Fruit fly (Drosophila melanogaster) whole organism, embryonic: ENCODE results near the gene Gale.

Experiments
- Abd-B ChIP-seq: fragments of 200-800 bp; sonication (Bioruptor generic); optimal IDR thresholded peaks from 2 replicates; lab custom pipeline; 2018; ENCODE audit warnings: missing biosample characterization, mild to moderate bottlenecking, missing genetic modification characterization, moderate library complexity
- BEAF-32 ChIP-seq: fragments of 200-800 bp; sonication (Bioruptor generic); optimal IDR thresholded peaks from 3 replicates; lab custom pipeline; 2017; ENCODE audit warnings: missing biosample characterization, missing genetic modification characterization, mild to moderate bottlenecking, moderate library complexity, missing genetic modification reagents
- Bteb2 ChIP-seq: fragments of 200-800 bp; sonication (Bioruptor generic); optimal IDR thresholded peaks from 2 replicates; lab custom pipeline; 2016; ENCODE audit warnings: missing biosample characterization, missing genetic modification characterization
- CG10366 ChIP-seq: fragments of 200-800 bp; sonication (Bioruptor generic); IDR thresholded peaks from 2 replicates; pipeline ENCODE4 v1.3.6; 2022; ENCODE audit warnings: missing biosample characterization, missing genetic modification characterization
- CG13287 ChIP-seq: fragments of 200-800 bp; sonication (Bioruptor generic); IDR thresholded peaks from 2 replicates; pipeline ENCODE4 v1.3.6; 2022; ENCODE audit warnings: missing biosample characterization, missing genetic modification characterization; ENCODE audit not compliant: partially characterized antibody
- CG14667 ChIP-seq: fragments of 200-800 bp; sonication (Bioruptor generic); IDR thresholded peaks from 2 replicates; pipeline ENCODE4 v1.3.6; 2022; ENCODE audit warnings: missing biosample characterization, missing genetic modification characterization
- CG1603 ChIP-seq: fragments of 200-800 bp; sonication (Bioruptor generic); optimal IDR thresholded peaks from 2 replicates; lab custom pipeline; 2019; ENCODE audit warnings: missing biosample characterization, mild to moderate bottlenecking, missing genetic modification characterization, moderate library complexity
- CG1647 ChIP-seq: fragments of 200-800 bp; sonication (Bioruptor generic); optimal IDR thresholded peaks from 3 replicates; lab custom pipeline; 2016; ENCODE audit warnings: missing biosample characterization, missing genetic modification characterization
- CG16779 ChIP-seq: fragments of 200-800 bp; sonication (Bioruptor generic); IDR thresholded peaks from 2 replicates; pipeline ENCODE4 v1.3.6; 2022; ENCODE audit warnings: missing biosample characterization, missing genetic modification characterization
- CG16815 ChIP-seq: fragments of 200-800 bp; sonication (Bioruptor generic); optimal IDR thresholded peaks from 3 replicates; lab custom pipeline; 2017; ENCODE audit warnings: missing biosample characterization, mild to moderate bottlenecking, missing genetic modification characterization
- CG17612 ChIP-seq: fragments of 200-800 bp; sonication (Bioruptor generic); IDR thresholded peaks from 2 replicates; pipeline ENCODE4 v1.3.6; 2022; ENCODE audit warnings: missing biosample characterization, missing genetic modification characterization
- CG17912 ChIP-seq: fragments of 200-800 bp; sonication (Bioruptor generic); optimal IDR thresholded peaks from 2 replicates; lab custom pipeline; 2018; ENCODE audit warnings: missing biosample characterization, mild to moderate bottlenecking, missing genetic modification characterization
- CG18262 ChIP-seq: fragments of 200-800 bp; optimal IDR thresholded peaks from 3 replicates; lab custom pipeline; 2019; ENCODE audit warnings: missing biosample characterization, mild to moderate bottlenecking, missing genetic modification characterization, moderate library complexity
- CG2129 ChIP-seq: fragments of 200-800 bp; sonication (Bioruptor generic); IDR thresholded peaks from 2 replicates; pipeline ENCODE4 v1.3.6; 2022; ENCODE audit warnings: missing biosample characterization, missing genetic modification characterization; ENCODE audit not compliant: partially characterized antibody
- CG30431 ChIP-seq: fragments of 200-800 bp; sonication (Bioruptor generic); optimal IDR thresholded peaks from 2 replicates; lab custom pipeline; 2017; ENCODE audit warnings: missing biosample characterization, missing genetic modification characterization
- CG31224 ChIP-seq: fragments of 200-800 bp; sonication (Bioruptor generic); IDR thresholded peaks from 2 replicates; pipeline ENCODE4 v1.3.6; 2022; ENCODE audit warnings: missing biosample characterization, missing genetic modification characterization
- CG3838 ChIP-seq: fragments of 200-800 bp; sonication (Bioruptor generic); optimal IDR thresholded peaks from 3 replicates; lab custom pipeline; 2016; ENCODE audit warnings: missing biosample characterization, missing genetic modification characterization
- CG3995 ChIP-seq: fragments of 200-800 bp; sonication (Bioruptor generic); optimal IDR thresholded peaks from 3 replicates; lab custom pipeline; 2016; ENCODE audit warnings: missing biosample characterization, missing genetic modification characterization
- CG43689 ChIP-seq: fragments of 200-800 bp; sonication (Bioruptor generic); IDR thresholded peaks from 2 replicates; pipeline ENCODE4 v1.3.6; 2022; ENCODE audit warnings: missing biosample characterization, missing genetic modification characterization
- CG4854 ChIP-seq: fragments of 200-800 bp; sonication (Bioruptor generic); optimal IDR thresholded peaks from 2 replicates; lab custom pipeline; 2016; ENCODE audit warnings: missing biosample characterization, missing genetic modification characterization, inconsistent platforms
- CkIIα-i1 ChIP-seq: fragments of 200-800 bp; sonication (Bioruptor generic); IDR thresholded peaks from 2 replicates; pipeline ENCODE4 v1.3.6; 2022; ENCODE audit warnings: missing biosample characterization, missing genetic modification characterization
- E2f2 ChIP-seq: fragments of 200-800 bp; sonication (Bioruptor generic); IDR thresholded peaks from 2 replicates; pipeline ENCODE4 v1.3.6; 2022; ENCODE audit warnings: missing biosample characterization, missing genetic modification characterization
- H15 ChIP-seq: fragments of 200-800 bp; sonication (Bioruptor generic); IDR thresholded peaks from 3 replicates; pipeline ENCODE4 v1.3.6; 2022; ENCODE audit warnings: missing biosample characterization, missing genetic modification characterization
- Hmr ChIP-seq: fragments of 200-800 bp; sonication (Bioruptor generic); optimal IDR thresholded peaks from 3 replicates; lab custom pipeline; 2017; ENCODE audit warnings: mild to moderate bottlenecking, missing biosample characterization, missing genetic modification reagents, missing genetic modification characterization
- Hr39 ChIP-seq: fragments of >200 bp; optimal IDR thresholded peaks from 2 replicates; lab custom pipeline; 2017
- Jarid2 ChIP-seq: fragments of 200-800 bp; sonication (Bioruptor generic); optimal IDR thresholded peaks from 3 replicates; lab custom pipeline; 2017; ENCODE audit warnings: mild to moderate bottlenecking, missing biosample characterization, missing genetic modification reagents, missing genetic modification characterization
- NC2β ChIP-seq: fragments of 200-800 bp; sonication (Bioruptor generic); optimal IDR thresholded peaks from 2 replicates; lab custom pipeline; 2016; ENCODE audit warnings: missing biosample characterization, missing genetic modification characterization
- Stat92E ChIP-seq, 3 experiments: fragments of >200 bp in 2 of 3; fragments of 200-800 bp in 1 of 3; sonication (Bioruptor generic) in 1 of 3; optimal IDR thresholded peaks; 2 replicates each; lab custom pipeline; 2017 to 2019; ENCODE audit warnings: missing biosample characterization in 3 of 3, missing genetic modification characterization in 3 of 3, mild to moderate bottlenecking in 1 of 3, moderate library complexity in 1 of 3
- abd-A ChIP-seq: fragments of 200-800 bp; sonication (Bioruptor generic); optimal IDR thresholded peaks from 3 replicates; lab custom pipeline; 2019; ENCODE audit warnings: missing biosample characterization, mild to moderate bottlenecking, missing genetic modification characterization, moderate library complexity
- az2 ChIP-seq: fragments of 200-800 bp; sonication (Bioruptor generic); optimal IDR thresholded peaks from 3 replicates; lab custom pipeline; 2016; ENCODE audit warnings: missing biosample characterization, missing genetic modification characterization
- cato ChIP-seq: fragments of 200-800 bp; sonication (Bioruptor generic); optimal IDR thresholded peaks from 2 replicates; lab custom pipeline; 2016; ENCODE audit warnings: missing biosample characterization, missing genetic modification characterization, borderline replicate concordance
- chif ChIP-seq, 2 experiments: fragments of 200-800 bp; sonication (Bioruptor generic); optimal IDR thresholded peaks; 3 replicates each; lab custom pipeline; 2016; ENCODE audit warnings: missing biosample characterization in 2 of 2, missing genetic modification characterization in 2 of 2
- ci ChIP-seq: fragments of 200-800 bp; sonication (Bioruptor generic); IDR thresholded peaks from 3 replicates; pipeline ENCODE4 v1.3.6; 2022; ENCODE audit warnings: missing biosample characterization, missing genetic modification characterization
- dmrt11E ChIP-seq: fragments of 200-800 bp; sonication (Bioruptor generic); optimal IDR thresholded peaks from 3 replicates; lab custom pipeline; 2018; ENCODE audit warnings: missing biosample characterization, mild to moderate bottlenecking, missing genetic modification characterization, moderate library complexity
- ems ChIP-seq: fragments of 200-800 bp; sonication (Bioruptor generic); optimal IDR thresholded peaks from 3 replicates; lab custom pipeline; 2016; ENCODE audit warnings: missing biosample characterization, missing genetic modification characterization
- fru ChIP-seq: fragments of >200 bp; optimal IDR thresholded peaks from 2 replicates; lab custom pipeline; 2017
- gcm ChIP-seq: fragments of 200-800 bp; sonication (Bioruptor generic); optimal IDR thresholded peaks from 2 replicates; lab custom pipeline; 2019; ENCODE audit warnings: missing biosample characterization, mild to moderate bottlenecking, missing genetic modification characterization, moderate library complexity
- gsb-n ChIP-seq: fragments of 200-800 bp; sonication (Bioruptor generic); optimal IDR thresholded peaks from 3 replicates; lab custom pipeline; 2018; ENCODE audit warnings: missing biosample characterization, mild to moderate bottlenecking, missing genetic modification characterization
- lab ChIP-seq: fragments of 200-800 bp; sonication (Bioruptor generic); optimal IDR thresholded peaks from 3 replicates; lab custom pipeline; 2017; ENCODE audit warnings: missing biosample characterization, missing genetic modification characterization, mild to moderate bottlenecking, moderate library complexity, missing genetic modification reagents
- lbe ChIP-seq: fragments of 200-800 bp; sonication (Bioruptor generic); optimal IDR thresholded peaks from 2 replicates; lab custom pipeline; 2016; ENCODE audit warnings: missing biosample characterization, mild to moderate bottlenecking, missing genetic modification characterization
- phol ChIP-seq: fragments of 200-800 bp; sonication (Bioruptor generic); optimal IDR thresholded peaks from 3 replicates; lab custom pipeline; 2018; ENCODE audit warnings: missing biosample characterization, mild to moderate bottlenecking, missing genetic modification characterization, moderate library complexity
- sc ChIP-seq, 3 experiments: fragments of >200 bp in 2 of 3; fragments of 200-800 bp in 1 of 3; sonication (Bioruptor generic) in 1 of 3; optimal IDR thresholded peaks; 2 replicates in 2 of 3; 3 replicates in 1 of 3; lab custom pipeline; 2017; ENCODE audit warnings: mild to moderate bottlenecking in 1 of 3, missing biosample characterization in 1 of 3, missing genetic modification characterization in 1 of 3, missing genetic modification reagents in 1 of 3
- so ChIP-seq: fragments of 200-800 bp; sonication (Bioruptor generic); IDR thresholded peaks from 3 replicates; pipeline ENCODE4 v1.3.6; 2022; ENCODE audit warnings: missing biosample characterization, missing genetic modification characterization
- sr ChIP-seq: fragments of 200-800 bp; sonication (Bioruptor generic); IDR thresholded peaks from 3 replicates; pipeline ENCODE4 v1.3.6; 2022; ENCODE audit warnings: missing biosample characterization, missing genetic modification characterization
- tap ChIP-seq: fragments of 200-800 bp; optimal IDR thresholded peaks from 3 replicates; lab custom pipeline; 2019; ENCODE audit warnings: missing biosample characterization, mild to moderate bottlenecking, missing genetic modification characterization, moderate library complexity
- tin ChIP-seq: fragments of 200-800 bp; sonication (Bioruptor generic); optimal IDR thresholded peaks from 3 replicates; lab custom pipeline; 2016; ENCODE audit warnings: missing biosample characterization, missing genetic modification characterization
- wdn ChIP-seq: fragments of 200-800 bp; sonication (Bioruptor generic); IDR thresholded peaks from 2 replicates; pipeline ENCODE4 v1.3.6; 2022; ENCODE audit warnings: missing biosample characterization, missing genetic modification characterization
- wek ChIP-seq: fragments of 200-800 bp; sonication (Bioruptor generic); optimal IDR thresholded peaks from 3 replicates; lab custom pipeline; 2018; ENCODE audit warnings: missing biosample characterization, mild to moderate bottlenecking, missing genetic modification characterization, moderate library complexity
- yki ChIP-seq: fragments of >200 bp; optimal IDR thresholded peaks from 3 replicates; lab custom pipeline; 2018
- z ChIP-seq: fragments of 200-800 bp; sonication (Bioruptor generic); IDR thresholded peaks from 3 replicates; pipeline ENCODE4 v1.3.6; 2022; ENCODE audit warnings: missing biosample characterization, missing genetic modification characterization

Gene Gale

DNA sequence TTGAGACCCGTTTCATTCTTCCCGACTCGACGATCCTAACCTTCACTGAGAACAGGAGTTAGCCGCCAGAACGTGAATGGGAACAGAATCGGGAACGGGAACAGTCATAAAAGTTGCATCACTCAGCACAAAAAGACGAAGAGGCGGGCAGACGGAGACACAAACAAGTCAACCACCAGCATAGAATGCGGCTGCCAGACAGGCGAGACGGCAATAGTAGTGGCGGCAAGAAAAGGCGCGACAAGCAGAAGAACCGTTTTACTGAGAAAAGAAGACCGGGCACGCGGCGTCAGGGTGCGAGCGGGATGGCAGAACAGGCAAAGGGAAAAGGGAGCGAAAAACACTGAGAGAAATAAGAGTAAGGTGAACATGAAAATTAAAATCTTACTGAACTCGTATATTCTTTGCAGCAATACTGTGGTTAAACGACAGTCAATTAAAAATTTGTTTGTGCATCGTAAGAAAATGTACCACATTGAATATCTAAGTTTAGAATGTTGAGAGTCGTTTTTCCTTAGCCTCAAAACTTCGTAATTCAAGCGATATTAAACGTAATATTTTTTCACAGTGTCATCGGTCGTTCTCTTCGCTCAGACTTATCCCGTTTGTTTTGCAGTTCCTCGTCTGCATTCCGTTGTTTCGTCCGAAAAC, 7.9 kb upstream of the Gale start:
- TF ChIP-seq CG31224 (GFP tag; lab: Robert Waterston, UW) (peak; percentile 47), lab (GFP tag; lab: Kevin White, UChicago) (peak; percentile 81), CG3995 (GFP tag; lab: Kevin White, UChicago) (peak; percentile 9), CG30431 (peak; percentile 89), Hr39 (lab: Kevin White, UChicago) (no peak), tap (peak; percentile 88), CG17612 (GFP tag; lab: Robert Waterston, UW) (0 out of 2 replicates have a peak, but pooled peaks have one; percentile 7), CG1603 (tag; lab: Kevin White, UChicago) (peak; percentile 88), gcm (GFP tag; lab: Kevin White, UChicago) (peak; percentile 86), sr (GFP tag; lab: Robert Waterston, UW) (no peak), CG2129 (GFP tag; lab: Robert Waterston, UW) (no peak), CG16779 (GFP tag; lab: Robert Waterston, UW) (no peak), phol (tag; lab: Kevin White, UChicago) (peak; percentile 90), CG14667 (GFP tag; lab: Robert Waterston, UW) (peak; percentile 31; the same call in 1 of the 2 replicates), Jarid2 (peak; percentile 56), E2f2 (GFP tag; lab: Robert Waterston, UW) (peak; percentile 62), Stat92E (GFP tag; optimal IDR thresholded peaks at IDR 0.05; lab: Kevin White, UChicago) (peak in 1 of 3 experiments; percentile 90), fru (lab: Kevin White, UChicago) (no peak), abd-A (tag; lab: Kevin White, UChicago) (no peak), sc (optimal IDR thresholded peaks at IDR 0.05; lab: Kevin White, UChicago) (no peak), sc (GFP tag; optimal IDR thresholded peaks at IDR 0.05; lab: Kevin White, UChicago) (peak; percentile 69), CG18262 (peak; percentile 92), az2 (GFP tag; lab: Kevin White, UChicago) (peak; percentile 84), CG1647 (GFP tag; lab: Kevin White, UChicago) (peak; percentile 76), CG10366 (GFP tag; lab: Robert Waterston, UW) (peak; percentile 72), z (GFP tag; lab: Robert Waterston, UW) (peak; percentile 7; the same call in 1 of the 3 replicates), Hmr (GFP tag; lab: Kevin White, UChicago) (peak; percentile 79), wdn (GFP tag; lab: Robert Waterston, UW) (0 out of 2 replicates have a peak, but pooled peaks have one; percentile 41), CG17912 (GFP tag; lab: Kevin White, UChicago) (no peak), H15 (GFP tag; lab: Robert Waterston, UW) (peak; percentile 79), wek (peak; percentile 41), ci (peak; percentile 80), CkIIα-i1 (GFP tag; lab: Robert Waterston, UW) (no peak), BEAF-32 (no peak), chif (GFP tag; optimal IDR thresholded peaks at IDR 0.05; lab: Kevin White, UChicago) (peak; percentile 78 to 93), CG3838 (GFP tag; lab: Kevin White, UChicago) (no peak), ems (GFP tag; lab: Kevin White, UChicago) (peak; percentile 57), Abd-B (GFP tag; lab: Kevin White, UChicago) (peak; percentile 66), lbe (GFP tag; lab: Kevin White, UChicago) (peak; percentile 75), CG13287 (GFP tag; lab: Robert Waterston, UW) (no peak), gsb-n (tag; lab: Kevin White, UChicago) (peak; percentile 86), CG4854 (GFP tag; lab: Kevin White, UChicago) (peak; percentile 31), so (GFP tag; lab: Robert Waterston, UW) (peak; percentile 73), Bteb2 (GFP tag; lab: Kevin White, UChicago) (peak; percentile 45), CG43689 (no peak), dmrt11E (tag; lab: Kevin White, UChicago) (peak; percentile 95), cato (GFP tag; lab: Kevin White, UChicago) (peak; percentile 73), CG16815 (GFP tag; lab: Kevin White, UChicago) (peak; percentile 86), NC2β (GFP tag; lab: Kevin White, UChicago) (peak; percentile 81), tin (GFP tag; lab: Kevin White, UChicago) (peak; percentile 86), yki (lab: Kevin White, UChicago) (no peak)
